Fruit fly (Drosophila melanogaster): ENCODE data around the gene CG11986.

Gene CG11986

dm6 chr3R:9007258-9007657 lies 8.0 kb upstream of the CG11986 start:
- TF ChIP-seq CG3919 (GFP tag; optimal IDR thresholded peaks at IDR 0.05) (no peak), CG1621 (tag; optimal IDR thresholded peaks at IDR 0.05) (no peak), CG4318 (GFP tag; optimal IDR thresholded peaks at IDR 0.05) (no peak), CG6163 (GFP tag; IDR thresholded peaks at IDR 0.05) (no peak), ss (GFP tag; optimal IDR thresholded peaks at IDR 0.05) (no peak), fkh (GFP tag; optimal IDR thresholded peaks at IDR 0.05) (no peak)

dm6 chr3R:9008202-9008601 lies 7.0 kb upstream of the CG11986 start, which contains the start of gene CG11983:
CG11983 (plus strand) TSS chr3R:9008321.
- TF ChIP-seq Met (GFP tag; optimal IDR thresholded peaks at IDR 0.05) (no peak), CG4318 (GFP tag; optimal IDR thresholded peaks at IDR 0.05) (no peak), Lpt (GFP tag; optimal IDR thresholded peaks at IDR 0.05) (no peak), spab (GFP tag; optimal IDR thresholded peaks at IDR 0.05) (no peak), salr (GFP tag; optimal IDR thresholded peaks at IDR 0.05) (no peak), CG11902 (GFP tag; optimal IDR thresholded peaks at IDR 0.05) (no peak), Sox102F (GFP tag; optimal IDR thresholded peaks at IDR 0.05) (no peak), CG1621 (tag; optimal IDR thresholded peaks at IDR 0.05) (peak; percentile 67), svp (GFP tag) (no peak), Smox (GFP tag; optimal IDR thresholded peaks at IDR 0.05) (no peak), CG8632 (GFP tag; optimal IDR thresholded peaks at IDR 0.05) (no peak), Gug (GFP tag; IDR thresholded peaks at IDR 0.05) (no peak), CG32006 (GFP tag; optimal IDR thresholded peaks at IDR 0.05) (no peak), fkh (GFP tag; optimal IDR thresholded peaks at IDR 0.05) (peak; percentile 39), CG6792 (GFP tag; optimal IDR thresholded peaks at IDR 0.05) (no peak), Hr39 (GFP tag; optimal IDR thresholded peaks at IDR 0.05) (no peak), achi (GFP tag; optimal IDR thresholded peaks at IDR 0.05) (no peak), CG31627 (GFP tag; optimal IDR thresholded peaks at IDR 0.05) (no peak), Ets96B (tag; optimal IDR thresholded peaks at IDR 0.05) (peak; percentile 13), cyc (GFP tag; optimal IDR thresholded peaks at IDR 0.05) (no peak), CG6808 (GFP tag; optimal IDR thresholded peaks at IDR 0.05) (no peak), acj6 (GFP tag; optimal IDR thresholded peaks at IDR 0.05) (no peak), fd59A (GFP tag; optimal IDR thresholded peaks at IDR 0.05) (no peak), CG16779 (tag; optimal IDR thresholded peaks at IDR 0.05) (no peak), CG8319 (GFP tag; optimal IDR thresholded peaks at IDR 0.05) (no peak), Eip93F (GFP tag; optimal IDR thresholded peaks at IDR 0.05) (no peak), CG15336 (GFP tag; IDR thresholded peaks at IDR 0.05) (no peak), CG6854 (GFP tag; optimal IDR thresholded peaks at IDR 0.05) (no peak), pdm3 (GFP tag; optimal IDR thresholded peaks at IDR 0.05) (no peak), CG8119 (GFP tag; IDR thresholded peaks at IDR 0.05) (no peak), dsx (GFP tag; optimal IDR thresholded peaks at IDR 0.05; ENCODE audit: poor library complexity, severe bottlenecking) (no peak), CG3032 (tag; optimal IDR thresholded peaks at IDR 0.05) (peak; percentile 16), esn (GFP tag; optimal IDR thresholded peaks at IDR 0.05) (no peak), CG7368 (GFP tag; optimal IDR thresholded peaks at IDR 0.05) (no peak), CG10669 (GFP tag; optimal IDR thresholded peaks at IDR 0.05) (no peak), Eip75B (GFP tag; optimal IDR thresholded peaks at IDR 0.05) (no peak), CG6163 (GFP tag; IDR thresholded peaks at IDR 0.05) (0 out of 3 replicates have a peak, but pooled peaks have one; percentile 23), Blimp-1 (GFP tag; optimal IDR thresholded peaks at IDR 0.05) (no peak), Eip78C (GFP tag) (peak; percentile 60), Sox14 (GFP tag; optimal IDR thresholded peaks at IDR 0.05) (peak; percentile 47), CG6276 (GFP tag; optimal IDR thresholded peaks at IDR 0.05) (no peak)

All from whole organism, prepupa.